Worm (Caenorhabditis elegans): ENCODE data around the gene Y38C1BA.1.

Y38C1BA.1 gene

ce11 chrIV:1821550-1821949, 17.8 kb upstream of the Y38C1BA.1 start, which contains the start of gene Y38C1BA.4:
Gene Y38C1BA.4, plus strand, starts transcription at chrIV:1821850.
- TF ChIP-seq C34B4.2 (tag; optimal IDR thresholded peaks at IDR 0.05) (no peak), zip-4 (GFP tag; optimal IDR thresholded peaks at IDR 0.05) (no peak), unc-98 (GFP tag; IDR thresholded peaks at IDR 0.05) (no peak), nhr-237 (tag; optimal IDR thresholded peaks at IDR 0.05) (no peak), lin-13 (GFP tag; optimal IDR thresholded peaks at IDR 0.05) (no peak), zag-1 (tag; optimal IDR thresholded peaks at IDR 0.05) (no peak), fkh-8 (tag; optimal IDR thresholded peaks at IDR 0.05) (no peak), xbp-1 (tag; optimal IDR thresholded peaks at IDR 0.05) (no peak), elt-2 (tag; optimal IDR thresholded peaks at IDR 0.05) (no peak), fos-1 (tag; optimal IDR thresholded peaks at IDR 0.05) (no peak), ceh-88 (GFP tag; IDR thresholded peaks at IDR 0.05) (no peak), ceh-63 (GFP tag; optimal IDR thresholded peaks at IDR 0.05) (no peak)

DNA sequence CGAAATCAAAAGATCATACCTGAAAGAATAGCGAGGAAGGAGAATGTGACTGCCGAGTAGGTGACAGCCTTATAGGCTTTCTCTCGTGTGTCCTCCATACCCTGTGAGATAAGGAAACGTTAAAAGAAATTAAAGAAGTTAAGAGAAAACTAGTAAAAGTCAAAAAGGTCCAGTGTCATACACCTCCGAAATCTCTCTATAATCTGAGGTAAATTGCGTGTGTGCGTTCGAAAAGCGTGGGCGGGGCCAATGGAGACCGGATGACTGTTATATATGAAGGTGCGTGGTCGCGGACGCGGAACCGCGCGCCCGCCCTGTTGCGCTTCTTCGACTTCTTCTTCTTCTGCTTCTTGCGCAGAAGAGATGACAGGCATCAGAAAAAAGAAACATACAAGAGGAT, 16.4 kb upstream of the Y38C1BA.1 start, which contains the start of gene col-109:
col-109 (minus strand) TSS at position 101 of the 400 bp plus-strand sequence.
- TF ChIP-seq egl-13 (tag; optimal IDR thresholded peaks at IDR 0.05) (no peak), alr-1 (tag; optimal IDR thresholded peaks at IDR 0.05; ENCODE audit: borderline replicate concordance) (no peak), efl-1 (optimal IDR thresholded peaks at IDR 0.05) (no peak), efl-1 (GFP tag; optimal IDR thresholded peaks at IDR 0.05 in 1 of 2) (no peak)

DNA sequence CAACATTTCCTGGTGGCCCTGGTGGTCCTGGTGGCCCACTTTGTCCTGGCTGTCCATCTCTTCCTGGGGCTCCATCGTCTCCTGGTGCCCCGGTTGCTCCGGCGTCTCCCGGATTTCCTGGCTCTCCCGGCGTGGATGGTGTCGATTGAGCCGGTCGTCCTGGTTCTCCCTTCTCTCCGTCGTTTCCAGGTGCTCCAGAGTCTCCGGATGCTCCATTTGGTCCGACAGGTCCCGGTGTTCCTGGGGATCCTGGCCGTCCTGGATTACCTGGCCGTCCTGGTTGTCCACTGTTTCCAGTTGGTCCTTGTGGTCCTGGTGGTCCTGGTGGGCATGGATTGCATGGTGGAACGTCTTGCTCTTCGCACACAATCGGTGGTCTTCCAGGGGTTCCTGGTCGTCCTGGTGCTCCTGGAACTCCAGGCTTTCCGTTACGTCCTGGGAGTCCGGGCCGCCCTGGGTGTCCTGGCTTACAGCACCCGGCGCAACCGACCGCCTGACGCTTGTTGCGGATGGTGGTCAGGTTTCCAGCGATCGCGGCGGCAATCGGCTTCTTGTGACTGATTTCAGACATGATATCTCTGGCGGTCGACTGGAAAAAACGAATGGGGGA, 14.8 kb upstream of the Y38C1BA.1 start:
- TF ChIP-seq lin-14 (GFP tag; optimal IDR thresholded peaks at IDR 0.05): no peak
- no peak for TF ChIP-seq egl-13 (tag; optimal IDR thresholded peaks at IDR 0.05)
- no peak for TF ChIP-seq egl-27 (tag; optimal IDR thresholded peaks at IDR 0.05)
- TF ChIP-seq nhr-20 (tag; optimal IDR thresholded peaks at IDR 0.05): no peak
- no peak for TF ChIP-seq nhr-28 (tag; optimal IDR thresholded peaks at IDR 0.05)
- no peak for TF ChIP-seq ces-1 (GFP tag; optimal IDR thresholded peaks at IDR 0.05)
- TF ChIP-seq sup-37 (GFP tag; optimal IDR thresholded peaks at IDR 0.05): no peak
- TF ChIP-seq nhr-237 (tag; optimal IDR thresholded peaks at IDR 0.05): no peak
- TF ChIP-seq elt-3 (tag; optimal IDR thresholded peaks at IDR 0.05): no peak
- TF ChIP-seq tbx-2 (tag; optimal IDR thresholded peaks at IDR 0.05): no peak
- no peak for TF ChIP-seq jun-1 (tag; optimal IDR thresholded peaks at IDR 0.05)
- no peak for TF ChIP-seq unc-98 (GFP tag; IDR thresholded peaks at IDR 0.05)
- no peak for TF ChIP-seq aly-2 (tag; optimal IDR thresholded peaks at IDR 0.05)
- TF ChIP-seq elt-2 (tag; optimal IDR thresholded peaks at IDR 0.05): no peak
- TF ChIP-seq ceh-63 (GFP tag; optimal IDR thresholded peaks at IDR 0.05): no peak
- TF ChIP-seq nhr-19 (GFP tag; conservative IDR thresholded peaks at IDR 0.05): no peak
- TF ChIP-seq lir-3 (tag; optimal IDR thresholded peaks at IDR 0.05; ENCODE audit: poor library complexity): no peak

DNA sequence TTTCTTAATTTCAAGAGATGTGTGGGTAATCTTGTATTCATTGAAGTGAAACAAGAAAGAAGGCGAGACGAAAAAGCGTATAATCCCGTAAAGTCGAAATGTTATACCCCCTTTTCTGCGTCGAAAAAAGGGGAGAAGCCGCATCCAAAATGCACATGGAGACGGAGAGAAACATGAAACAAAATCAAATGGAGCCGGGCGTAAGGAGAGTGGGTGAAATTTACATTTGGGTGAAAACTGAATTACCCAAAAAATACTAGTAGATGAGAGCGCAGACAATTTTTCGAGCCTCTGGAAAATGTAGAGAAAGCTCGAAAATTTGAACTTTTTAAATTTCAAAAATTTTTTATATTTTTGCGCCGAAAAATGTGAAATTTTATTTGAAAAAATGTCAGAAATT, 12.5 kb upstream of the Y38C1BA.1 start:
- TF ChIP-seq lin-14 (GFP tag; optimal IDR thresholded peaks at IDR 0.05): peak; percentile 25
- TF ChIP-seq C04F5.9 (tag; optimal IDR thresholded peaks at IDR 0.05): no peak

DNA sequence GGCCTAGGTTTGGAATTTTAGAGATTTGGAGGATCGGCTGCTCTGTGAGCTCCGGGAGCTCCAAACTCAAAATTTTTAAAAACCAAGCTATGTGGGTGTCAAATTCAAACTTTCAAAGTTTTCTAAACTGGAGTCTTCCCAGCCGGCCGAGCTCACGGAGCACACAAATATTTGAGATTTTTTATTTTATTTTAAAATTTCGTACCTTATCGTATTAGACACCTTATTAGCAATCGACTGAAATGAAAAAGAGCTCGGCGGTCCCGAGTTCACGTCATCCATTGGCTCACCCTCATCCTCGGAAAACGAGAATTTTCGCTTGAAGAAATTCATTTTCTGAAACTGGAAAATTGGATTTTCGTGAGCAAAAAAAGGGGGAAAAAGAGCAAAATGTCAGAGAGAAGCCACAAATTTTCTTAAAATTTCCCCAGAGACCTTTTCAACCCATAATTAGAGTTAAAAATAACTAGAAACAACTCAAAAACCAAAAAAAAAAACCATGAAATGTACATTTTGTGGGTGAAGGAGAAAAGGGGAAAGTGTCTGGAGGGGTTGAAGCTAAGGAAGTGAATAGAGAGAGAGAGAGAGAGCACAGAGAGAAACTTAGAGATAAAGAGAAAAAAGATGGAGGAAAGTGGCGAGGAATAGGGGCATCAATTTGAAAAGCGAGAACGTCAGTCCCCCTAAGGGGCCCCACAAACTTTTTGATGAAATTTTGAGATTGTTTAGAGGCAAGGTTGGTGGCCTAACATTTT, 11.2 kb upstream of the Y38C1BA.1 start, which contains the start of gene snn-1:
snn-1 (minus strand) TSS at position 355 of the 755 bp plus-strand sequence.
- TF ChIP-seq C16A3.4 (tag; optimal IDR thresholded peaks at IDR 0.05): no peak
- TF ChIP-seq ceh-82 (tag; optimal IDR thresholded peaks at IDR 0.05): peak in 1 of 3 experiments; percentile 43
- TF ChIP-seq hpl-2 (GFP tag; optimal IDR thresholded peaks at IDR 0.05): no peak
- TF ChIP-seq unc-130 (tag; optimal IDR thresholded peaks at IDR 0.05): no peak
- TF ChIP-seq pax-3 (tag; optimal IDR thresholded peaks at IDR 0.05): no peak
- TF ChIP-seq efl-1 (optimal IDR thresholded peaks at IDR 0.05): no peak
- peak in 1 of 2 experiments; percentile 35 for TF ChIP-seq efl-1 (GFP tag; optimal IDR thresholded peaks at IDR 0.05 in 1 of 2)
- TF ChIP-seq jun-1 (tag; optimal IDR thresholded peaks at IDR 0.05): no peak
- peak; percentile 63 for TF ChIP-seq lin-14 (GFP tag; optimal IDR thresholded peaks at IDR 0.05)
- no peak for TF ChIP-seq ztf-4 (tag; optimal IDR thresholded peaks at IDR 0.05)
- no peak for TF ChIP-seq lin-13 (GFP tag; optimal IDR thresholded peaks at IDR 0.05)
- no peak for TF ChIP-seq unc-30 (tag; optimal IDR thresholded peaks at IDR 0.05)

Data from whole organism, L1 larva.